Fruit fly (Drosophila melanogaster): ENCODE results near the gene Wdr62.

Wdr62 gene

dm6 chr2L:1873609-1874096 is 10.8 kb upstream of the Wdr62 start:
- TF ChIP-seq ovo (GFP tag; optimal IDR thresholded peaks at IDR 0.05) (no peak), CG11617 (GFP tag; optimal IDR thresholded peaks at IDR 0.05) (no peak), pad (GFP tag; optimal IDR thresholded peaks at IDR 0.05) (no peak), CG5204 (GFP tag; optimal IDR thresholded peaks at IDR 0.05) (no peak), cnc (optimal IDR thresholded peaks at IDR 0.05) (no peak), toe (GFP tag; optimal IDR thresholded peaks at IDR 0.05) (no peak), cic (GFP tag; optimal IDR thresholded peaks at IDR 0.05) (no peak), bab1 (GFP tag; optimal IDR thresholded peaks at IDR 0.05) (no peak), CG14711 (tag; optimal IDR thresholded peaks at IDR 0.05) (no peak), Crg-1 (GFP tag; optimal IDR thresholded peaks at IDR 0.05) (no peak), CG1620 (GFP tag; optimal IDR thresholded peaks at IDR 0.05) (no peak), tj (GFP tag; optimal IDR thresholded peaks at IDR 0.05) (no peak), CG33017 (tag; optimal IDR thresholded peaks at IDR 0.05) (no peak), Hr96 (GFP tag; optimal IDR thresholded peaks at IDR 0.05) (no peak), Mnt (GFP tag; optimal IDR thresholded peaks at IDR 0.05) (no peak), kay (GFP tag; ENCODE audit: borderline replicate concordance) (no peak), Clk (GFP tag; optimal IDR thresholded peaks at IDR 0.05) (no peak), CG7045 (GFP tag; optimal IDR thresholded peaks at IDR 0.05) (no peak)

dm6 chr2L:1881380-1881779 is 3.0 kb upstream of the Wdr62 start, which contains the start of gene CG31663:
TSS of gene CG31663 (minus strand) at chr2L:1881480.
- TF ChIP-seq CG14711 (tag; optimal IDR thresholded peaks at IDR 0.05) (no peak), CG12768 (GFP tag; optimal IDR thresholded peaks at IDR 0.05) (no peak), Hr96 (GFP tag; optimal IDR thresholded peaks at IDR 0.05) (no peak), pad (GFP tag; optimal IDR thresholded peaks at IDR 0.05) (no peak), bab1 (GFP tag; optimal IDR thresholded peaks at IDR 0.05) (no peak), Clk (GFP tag; optimal IDR thresholded peaks at IDR 0.05) (no peak), Crg-1 (GFP tag; optimal IDR thresholded peaks at IDR 0.05) (no peak), kay (GFP tag; ENCODE audit: borderline replicate concordance) (no peak), Mnt (GFP tag; optimal IDR thresholded peaks at IDR 0.05) (no peak), cic (GFP tag; optimal IDR thresholded peaks at IDR 0.05) (no peak), CG5204 (GFP tag; optimal IDR thresholded peaks at IDR 0.05) (no peak)

- TF ChIP-seq CG14711 (tag; optimal IDR thresholded peaks at IDR 0.05) = no peak
- no peak for TF ChIP-seq pad (GFP tag; optimal IDR thresholded peaks at IDR 0.05)
- TF ChIP-seq cic (GFP tag; optimal IDR thresholded peaks at IDR 0.05) = no peak
- TF ChIP-seq CG12768 (GFP tag; optimal IDR thresholded peaks at IDR 0.05) = no peak
- no peak for TF ChIP-seq toe (GFP tag; optimal IDR thresholded peaks at IDR 0.05)
- no peak for TF ChIP-seq Mnt (GFP tag; optimal IDR thresholded peaks at IDR 0.05)
- no peak for TF ChIP-seq tj (GFP tag; optimal IDR thresholded peaks at IDR 0.05)
- TF ChIP-seq CG7045 (GFP tag; optimal IDR thresholded peaks at IDR 0.05) = no peak
- TF ChIP-seq Crg-1 (GFP tag; optimal IDR thresholded peaks at IDR 0.05) = no peak
- no peak for TF ChIP-seq CG33017 (tag; optimal IDR thresholded peaks at IDR 0.05)
- no peak for TF ChIP-seq cnc (optimal IDR thresholded peaks at IDR 0.05)
- TF ChIP-seq CG5204 (GFP tag; optimal IDR thresholded peaks at IDR 0.05) = no peak
- TF ChIP-seq kay (GFP tag; ENCODE audit: borderline replicate concordance) = no peak
- TF ChIP-seq bab1 (GFP tag; optimal IDR thresholded peaks at IDR 0.05) = no peak
- TF ChIP-seq ovo (GFP tag; optimal IDR thresholded peaks at IDR 0.05) = no peak
Observed at dm6 chr2L:1883114-1883513, 1.3 kb upstream of the Wdr62 start, which contains the start of gene CG15358. TSS of gene CG15358 (minus strand) at chr2L:1883214.

dm6 chr2L:1885215-1885721 is 846 bp downstream of the Wdr62 start:
- TF ChIP-seq CG1620 (GFP tag; optimal IDR thresholded peaks at IDR 0.05) = no peak
- TF ChIP-seq CG5204 (GFP tag; optimal IDR thresholded peaks at IDR 0.05) = no peak
- TF ChIP-seq toe (GFP tag; optimal IDR thresholded peaks at IDR 0.05) = no peak
- TF ChIP-seq CG7101 (tag; optimal IDR thresholded peaks at IDR 0.05) = no peak
- TF ChIP-seq cic (GFP tag; optimal IDR thresholded peaks at IDR 0.05) = no peak

- no peak for TF ChIP-seq CG11617 (GFP tag; optimal IDR thresholded peaks at IDR 0.05)
- no peak for TF ChIP-seq ovo (GFP tag; optimal IDR thresholded peaks at IDR 0.05)
- TF ChIP-seq tj (GFP tag; optimal IDR thresholded peaks at IDR 0.05) = peak; percentile 62
Observed at dm6 chr2L:1886533-1887183, 2.2 kb downstream of the Wdr62 start.

- TF ChIP-seq CG7101 (tag; optimal IDR thresholded peaks at IDR 0.05) (no peak), bab1 (GFP tag; optimal IDR thresholded peaks at IDR 0.05) (no peak), CG7045 (GFP tag; optimal IDR thresholded peaks at IDR 0.05) (no peak), CG12768 (GFP tag; optimal IDR thresholded peaks at IDR 0.05) (no peak), kay (GFP tag; ENCODE audit: borderline replicate concordance) (no peak), CG11617 (GFP tag; optimal IDR thresholded peaks at IDR 0.05) (no peak), cic (GFP tag; optimal IDR thresholded peaks at IDR 0.05) (no peak), cnc (optimal IDR thresholded peaks at IDR 0.05) (no peak), Crg-1 (GFP tag; optimal IDR thresholded peaks at IDR 0.05) (no peak), CG14711 (tag; optimal IDR thresholded peaks at IDR 0.05) (no peak), CG5204 (GFP tag; optimal IDR thresholded peaks at IDR 0.05) (no peak), pad (GFP tag; optimal IDR thresholded peaks at IDR 0.05) (no peak), toe (GFP tag; optimal IDR thresholded peaks at IDR 0.05) (no peak), CG1620 (GFP tag; optimal IDR thresholded peaks at IDR 0.05) (no peak), ovo (GFP tag; optimal IDR thresholded peaks at IDR 0.05) (no peak), Clk (GFP tag; optimal IDR thresholded peaks at IDR 0.05) (no peak), tj (GFP tag; optimal IDR thresholded peaks at IDR 0.05) (no peak), Mnt (GFP tag; optimal IDR thresholded peaks at IDR 0.05) (no peak), Hr96 (GFP tag; optimal IDR thresholded peaks at IDR 0.05) (no peak)
Observed at dm6 chr2L:1887729-1888128, 3.3 kb downstream of the Wdr62 start.

Measured in whole organism, adult.